Worm (Caenorhabditis elegans) whole organism, L2 larva: Measurements from ENCODE around the gene glrx-22.

ENCODE experiments used
- R02D3.7 ChIP-seq: fragments of 150-350 bp; optimal IDR thresholded peaks from 2 replicates; lab custom pipeline; 2014; ENCODE audit warnings: missing biosample characterization, missing genetic modification characterization
- aly-2 ChIP-seq: fragments of 150-350 bp; optimal IDR thresholded peaks from 2 replicates; lab custom pipeline; 2014; ENCODE audit warnings: missing biosample characterization, missing genetic modification characterization
- blmp-1 ChIP-seq: sonication (generic microtip); optimal IDR thresholded peaks from 2 replicates; lab custom pipeline; 2017; ENCODE audit warnings: missing genetic modification characterization, mild to moderate bottlenecking, missing compliant biosample characterization, antibody characterized with exemption, moderate library complexity; ENCODE audit not compliant: insufficient read depth
- dmd-4 ChIP-seq: sonication (generic microtip); optimal IDR thresholded peaks from 2 replicates; lab custom pipeline; 2017; ENCODE audit warnings: missing biosample characterization, missing genetic modification characterization
- lin-13 ChIP-seq: fragments of 150-350 bp; optimal IDR thresholded peaks from 2 replicates; lab custom pipeline; 2014; ENCODE audit warnings: missing biosample characterization, missing genetic modification reagents, missing genetic modification characterization
- nhr-11 ChIP-seq: fragments of 150-350 bp; optimal IDR thresholded peaks from 2 replicates; lab custom pipeline; 2014; ENCODE audit warnings: missing biosample characterization, missing genetic modification characterization
- nhr-237 ChIP-seq: fragments of 150-350 bp; optimal IDR thresholded peaks from 2 replicates; lab custom pipeline; 2014; ENCODE audit warnings: missing biosample characterization, missing genetic modification characterization
- nhr-25 ChIP-seq: fragments of 150-350 bp; sonication (generic microtip); optimal IDR thresholded peaks from 3 replicates; lab custom pipeline; 2014; ENCODE audit warnings: missing biosample characterization, missing genetic modification characterization
- skn-1 ChIP-seq: sonication (generic microtip); optimal IDR thresholded peaks from 2 replicates; lab custom pipeline; 2017; ENCODE audit warnings: missing biosample characterization, missing genetic modification characterization
- unc-62 ChIP-seq: fragments of 150-350 bp; optimal IDR thresholded peaks from 2 replicates; lab custom pipeline; 2014; ENCODE audit warnings: missing biosample characterization, missing genetic modification reagents, missing genetic modification characterization

- TF ChIP-seq nhr-25 (tag; lab: Kevin White, UChicago) (no peak), nhr-11 (tag; lab: Kevin White, UChicago) (no peak), dmd-4 (tag; lab: Kevin White, UChicago) (no peak), nhr-237 (tag; lab: Kevin White, UChicago) (no peak), R02D3.7 (tag; lab: Kevin White, UChicago) (no peak), blmp-1 (tag; lab: Kevin White, UChicago) (no peak), aly-2 (tag; lab: Kevin White, UChicago) (no peak), skn-1 (tag; lab: Kevin White, UChicago) (no peak), unc-62 (GFP tag; lab: Kevin White, UChicago) (no peak), lin-13 (GFP tag; lab: Kevin White, UChicago) (no peak)
These were observed 4.5 kb upstream of the glrx-22 start, which contains the start of gene hgrs-1 for ce11 chrIV:8205272-8206098.
